Fruit fly (Drosophila melanogaster) whole organism, embryonic: ENCODE results near the gene SCaMC.
A peak's percentile ranks its signal among the peaks of the same experiment; 100 is the strongest.

Experiments used
- CG11456 ChIP-seq: fragments of 200-800 bp; sonication (Bioruptor generic); IDR thresholded peaks from 3 replicates; pipeline ENCODE4 v1.3.6; 2022; ENCODE audit warnings: missing biosample characterization, missing genetic modification characterization
- CG13424 ChIP-seq: fragments of 200-800 bp; sonication (Bioruptor generic); optimal IDR thresholded peaks from 2 replicates; lab custom pipeline; 2019; ENCODE audit warnings: missing biosample characterization, mild to moderate bottlenecking, missing genetic modification characterization, moderate library complexity
- CG13775 ChIP-seq: fragments of 200-800 bp; sonication (Bioruptor generic); optimal IDR thresholded peaks from 3 replicates; lab custom pipeline; 2017; ENCODE audit warnings: missing biosample characterization, mild to moderate bottlenecking, missing genetic modification characterization
- CG14965 ChIP-seq: fragments of 200-800 bp; sonication (Bioruptor generic); optimal IDR thresholded peaks from 2 replicates; lab custom pipeline; 2016; ENCODE audit warnings: missing biosample characterization, missing genetic modification characterization, borderline replicate concordance
- CG1792 ChIP-seq: fragments of 200-800 bp; sonication (Bioruptor generic); optimal IDR thresholded peaks from 2 replicates; lab custom pipeline; 2016; ENCODE audit warnings: missing biosample characterization, missing genetic modification characterization
- CG18262 ChIP-seq: fragments of 200-800 bp; optimal IDR thresholded peaks from 3 replicates; lab custom pipeline; 2019; ENCODE audit warnings: missing biosample characterization, mild to moderate bottlenecking, missing genetic modification characterization, moderate library complexity
- CG2678 ChIP-seq: fragments of 200-800 bp; sonication (Bioruptor generic); optimal IDR thresholded peaks from 3 replicates; lab custom pipeline; 2019; ENCODE audit warnings: missing biosample characterization, mild to moderate bottlenecking, missing genetic modification characterization, moderate library complexity
- CG3163 ChIP-seq: fragments of 200-800 bp; sonication (Bioruptor generic); optimal IDR thresholded peaks from 3 replicates; lab custom pipeline; 2016; ENCODE audit warnings: missing biosample characterization, missing genetic modification characterization
- CG32767 ChIP-seq: fragments of 200-800 bp; sonication (Bioruptor generic); IDR thresholded peaks from 2 replicates; pipeline ENCODE4 v1.3.6; 2022; ENCODE audit warnings: missing biosample characterization, missing genetic modification characterization
- CG4404 ChIP-seq: fragments of 200-800 bp; sonication (Bioruptor generic); IDR thresholded peaks from 2 replicates; pipeline ENCODE4 v1.3.6; 2022; ENCODE audit warnings: missing biosample characterization, missing genetic modification characterization
- CG6272 ChIP-seq: fragments of 200-800 bp; sonication (Bioruptor generic); IDR thresholded peaks from 2 replicates; pipeline ENCODE4 v1.3.6; 2022; ENCODE audit warnings: missing biosample characterization, missing genetic modification characterization
- CG6791 ChIP-seq: fragments of 200-800 bp; sonication (Bioruptor generic); IDR thresholded peaks from 3 replicates; pipeline ENCODE4 v1.3.6; 2022; ENCODE audit warnings: missing biosample characterization, missing genetic modification characterization; ENCODE audit not compliant: partially characterized antibody
- CG6813 ChIP-seq: fragments of 200-800 bp; sonication (Bioruptor generic); optimal IDR thresholded peaks from 2 replicates; lab custom pipeline; 2017; ENCODE audit warnings: missing biosample characterization, missing genetic modification characterization, mild to moderate bottlenecking, moderate library complexity, missing genetic modification reagents
- CG7372 ChIP-seq: fragments of 200-800 bp; sonication (Bioruptor generic); IDR thresholded peaks from 2 replicates; pipeline ENCODE4 v1.3.6; 2022; ENCODE audit warnings: missing biosample characterization, missing genetic modification characterization
- CG8281 ChIP-seq: fragments of 200-800 bp; sonication (Bioruptor generic); optimal IDR thresholded peaks from 2 replicates; lab custom pipeline; 2018; ENCODE audit warnings: missing biosample characterization, mild to moderate bottlenecking, missing genetic modification characterization, moderate library complexity
- Dek ChIP-seq: fragments of 200-800 bp; sonication (Bioruptor generic); optimal IDR thresholded peaks from 3 replicates; lab custom pipeline; 2019; ENCODE audit warnings: missing biosample characterization, mild to moderate bottlenecking, missing genetic modification characterization, moderate library complexity
- Dp ChIP-seq: fragments of 200-800 bp; sonication (Bioruptor generic); optimal IDR thresholded peaks from 2 replicates; lab custom pipeline; 2018; ENCODE audit warnings: missing biosample characterization, mild to moderate bottlenecking, missing genetic modification characterization, moderate library complexity
- Ets65A ChIP-seq: fragments of 200-800 bp; sonication (Bioruptor generic); peaks from one replicate; lab custom pipeline; 2016; ENCODE audit warnings: missing biosample characterization, missing genetic modification characterization
- GATAe ChIP-seq: fragments of 200-800 bp; sonication (Bioruptor generic); conservative IDR thresholded peaks from 2 replicates; pipeline ENCODE4 v1.3.6; 2022; ENCODE audit warnings: missing biosample characterization, missing genetic modification characterization
- HLH54F ChIP-seq: fragments of 200-800 bp; sonication (Bioruptor generic); optimal IDR thresholded peaks from 3 replicates; lab custom pipeline; 2016; ENCODE audit warnings: missing biosample characterization, missing genetic modification characterization
- HLHmδ ChIP-seq: fragments of 200-800 bp; sonication (Bioruptor generic); optimal IDR thresholded peaks from 2 replicates; lab custom pipeline; 2018; ENCODE audit warnings: missing biosample characterization, mild to moderate bottlenecking, missing genetic modification characterization, moderate library complexity
- Hey ChIP-seq: fragments of 200-800 bp; sonication (Bioruptor generic); optimal IDR thresholded peaks from 3 replicates; lab custom pipeline; 2018; ENCODE audit warnings: missing biosample characterization, mild to moderate bottlenecking, missing genetic modification characterization
- Hr51 ChIP-seq, 2 experiments: fragments of 200-800 bp; sonication (Bioruptor generic); optimal IDR thresholded peaks; 2 replicates in 1 of 2; 3 replicates in 1 of 2; lab custom pipeline; 2016 to 2018; ENCODE audit warnings: missing biosample characterization in 2 of 2, missing genetic modification characterization in 2 of 2, mild to moderate bottlenecking in 1 of 2, moderate library complexity in 1 of 2
- Kr ChIP-seq: fragments of 200-800 bp; sonication (Bioruptor generic); optimal IDR thresholded peaks from 2 replicates; lab custom pipeline; 2017; ENCODE audit warnings: missing biosample characterization, mild to moderate bottlenecking, missing genetic modification characterization
- Meics ChIP-seq: fragments of 200-800 bp; sonication (Bioruptor generic); optimal IDR thresholded peaks from 2 replicates; lab custom pipeline; 2017; ENCODE audit warnings: missing biosample characterization, mild to moderate bottlenecking, missing genetic modification characterization
- NC2α ChIP-seq: fragments of 200-800 bp; sonication (Bioruptor generic); optimal IDR thresholded peaks from 2 replicates; lab custom pipeline; 2016; ENCODE audit warnings: missing biosample characterization, missing genetic modification characterization
- PHDP ChIP-seq: fragments of 200-800 bp; sonication (Bioruptor generic); optimal IDR thresholded peaks from 3 replicates; lab custom pipeline; 2018; ENCODE audit warnings: missing biosample characterization, mild to moderate bottlenecking, missing genetic modification characterization, moderate library complexity
- Usf ChIP-seq: fragments of 200-800 bp; sonication (Bioruptor generic); optimal IDR thresholded peaks from 2 replicates; lab custom pipeline; 2017; ENCODE audit warnings: missing genotype, missing biosample characterization, missing genetic modification characterization
- ato ChIP-seq: fragments of 200-800 bp; sonication (Bioruptor generic); IDR thresholded peaks from 2 replicates; pipeline ENCODE4 v1.3.6; 2022; ENCODE audit warnings: missing biosample characterization, missing genetic modification characterization; ENCODE audit not compliant: partially characterized antibody
- bbx ChIP-seq: fragments of 200-800 bp; sonication (Bioruptor generic); IDR thresholded peaks from 2 replicates; pipeline ENCODE4 v1.3.6; 2022; ENCODE audit warnings: missing biosample characterization, missing genetic modification characterization; ENCODE audit not compliant: partially characterized antibody
- cad ChIP-seq: fragments of >200 bp; optimal IDR thresholded peaks from 2 replicates; lab custom pipeline; 2017; ENCODE audit warnings: missing biosample characterization, missing genetic modification characterization
- crc ChIP-seq: fragments of 200-800 bp; sonication (Bioruptor generic); optimal IDR thresholded peaks from 2 replicates; lab custom pipeline; 2016; ENCODE audit warnings: missing biosample characterization, missing genetic modification characterization
- croc ChIP-seq: fragments of 200-800 bp; sonication (Bioruptor generic); conservative IDR thresholded peaks from 3 replicates; pipeline ENCODE4 v1.3.6; 2022; ENCODE audit warnings: missing biosample characterization, missing genetic modification characterization
- dati ChIP-seq: fragments of 200-800 bp; sonication (Bioruptor generic); IDR thresholded peaks from 2 replicates; pipeline ENCODE4 v1.3.6; 2022; ENCODE audit warnings: missing biosample characterization, missing genetic modification characterization
- fru ChIP-seq: fragments of >200 bp; optimal IDR thresholded peaks from 2 replicates; lab custom pipeline; 2017
- grn ChIP-seq: fragments of 200-800 bp; sonication (Bioruptor generic); optimal IDR thresholded peaks from 3 replicates; lab custom pipeline; 2017; ENCODE audit warnings: missing biosample characterization, missing genetic modification characterization
- inv ChIP-seq: fragments of 200-800 bp; sonication (Bioruptor generic); IDR thresholded peaks from 2 replicates; pipeline ENCODE4 v1.3.6; 2022; ENCODE audit warnings: missing biosample characterization, missing genetic modification characterization; ENCODE audit not compliant: partially characterized antibody
- lilli ChIP-seq: fragments of 200-800 bp; sonication (Bioruptor generic); optimal IDR thresholded peaks from 3 replicates; lab custom pipeline; 2016; ENCODE audit warnings: missing biosample characterization, missing genetic modification characterization
- p53 ChIP-seq: fragments of 200-800 bp; sonication (Bioruptor generic); optimal IDR thresholded peaks from 2 replicates; lab custom pipeline; 2016; ENCODE audit warnings: missing biosample characterization, missing genetic modification characterization
- pan ChIP-seq, 4 experiments: fragments of >200 bp in 3 of 4; fragments of 200-800 bp in 1 of 4; sonication (Bioruptor generic) in 1 of 4; optimal IDR thresholded peaks in 3 of 4; IDR thresholded peaks in 1 of 4; 2 replicates each; pipeline versions ENCODE4 v1.3.6 to Lab custom; 2017 to 2022; ENCODE audit warnings: missing biosample characterization in 2 of 4, missing genetic modification characterization in 2 of 4, mixed read lengths in 1 of 4
- ro ChIP-seq: fragments of 200-800 bp; sonication (Bioruptor generic); IDR thresholded peaks from 2 replicates; pipeline ENCODE4 v1.3.6; 2022; ENCODE audit warnings: missing biosample characterization, missing genetic modification characterization
- salm ChIP-seq: fragments of 200-800 bp; sonication (Bioruptor generic); optimal IDR thresholded peaks from 2 replicates; lab custom pipeline; 2018; ENCODE audit warnings: missing biosample characterization, mild to moderate bottlenecking, missing genetic modification characterization
- sd ChIP-seq: fragments of 200-800 bp; sonication (Bioruptor generic); optimal IDR thresholded peaks from 3 replicates; lab custom pipeline; 2018; ENCODE audit warnings: missing biosample characterization, mild to moderate bottlenecking, missing genetic modification characterization, moderate library complexity
- so ChIP-seq: fragments of 200-800 bp; sonication (Bioruptor generic); IDR thresholded peaks from 3 replicates; pipeline ENCODE4 v1.3.6; 2022; ENCODE audit warnings: missing biosample characterization, missing genetic modification characterization
- sob ChIP-seq: fragments of 200-800 bp; sonication (Bioruptor generic); IDR thresholded peaks from 2 replicates; pipeline ENCODE4 v1.3.6; 2022; ENCODE audit warnings: missing biosample characterization, missing genetic modification characterization
- sqz ChIP-seq: fragments of 200-800 bp; sonication (Bioruptor generic); optimal IDR thresholded peaks from 3 replicates; lab custom pipeline; 2018; ENCODE audit warnings: missing biosample characterization, mild to moderate bottlenecking, missing genetic modification characterization
- toy ChIP-seq: fragments of 200-800 bp; sonication (Bioruptor generic); IDR thresholded peaks from 2 replicates; pipeline ENCODE4 v1.3.6; 2022; ENCODE audit warnings: missing biosample characterization, missing genetic modification characterization
- usp ChIP-seq: fragments of >200 bp; optimal IDR thresholded peaks from 2 replicates; lab custom pipeline; 2017; ENCODE audit warnings: missing biosample characterization, missing genetic modification characterization
- wor ChIP-seq: fragments of 200-800 bp; sonication (Bioruptor generic); IDR thresholded peaks from 2 replicates; pipeline ENCODE4 v1.3.6; 2022; ENCODE audit warnings: missing biosample characterization, missing genetic modification characterization

Gene SCaMC

DNA sequence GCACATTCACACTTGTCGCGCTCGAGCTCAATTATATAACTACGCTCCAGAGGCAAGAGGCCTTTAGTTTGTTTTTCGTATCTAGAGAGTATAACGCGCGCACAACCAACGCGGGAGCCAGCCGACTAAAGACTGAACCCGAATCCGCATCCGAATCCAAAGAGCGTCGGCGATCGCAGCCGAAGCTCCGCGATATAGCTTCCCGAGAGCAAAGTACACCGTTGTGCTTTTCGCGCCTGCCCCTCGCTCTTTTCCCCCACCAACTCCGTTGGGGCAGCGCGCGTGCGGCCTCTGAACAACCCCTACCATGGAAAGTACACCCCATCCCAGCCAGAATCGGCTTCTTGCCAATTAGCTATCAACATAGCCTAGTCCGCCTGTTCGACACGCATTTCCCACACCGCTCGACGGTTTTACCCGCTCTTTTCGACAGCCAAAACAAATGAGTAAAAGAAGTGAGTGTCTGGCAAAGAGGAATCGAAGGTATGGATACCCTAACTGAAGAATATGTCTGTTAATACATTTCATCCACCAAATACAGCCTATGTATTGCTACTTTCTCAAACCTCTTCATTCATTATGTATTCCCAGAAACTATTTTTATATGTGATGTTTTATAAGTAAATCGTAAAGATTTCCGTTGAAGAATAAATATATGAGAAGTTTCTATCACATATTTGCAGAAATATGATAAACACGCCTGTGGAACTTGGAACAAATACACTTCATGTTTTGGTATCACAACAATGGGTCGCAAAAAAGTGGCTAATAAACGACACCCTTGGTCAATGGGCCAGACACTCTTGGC lies 5.9 kb downstream of the SCaMC start (continued):
- TF ChIP-seq cad (GFP tag; lab: Kevin White, UChicago) (no peak), Ets65A (GFP tag; lab: Kevin White, UChicago) (no peak), CG2678 (tag; lab: Kevin White, UChicago) (peak; percentile 61), CG7372 (GFP tag; lab: Robert Waterston, UW) (no peak), Dek (tag; lab: Kevin White, UChicago) (peak; percentile 29), CG14965 (GFP tag; lab: Kevin White, UChicago) (no peak), so (GFP tag; lab: Robert Waterston, UW) (peak; percentile 44; the same call in 1 of the 3 replicates), dati (GFP tag; lab: Robert Waterston, UW) (no peak), wor (no peak), toy (GFP tag; lab: Robert Waterston, UW) (no peak), Usf (GFP tag; lab: Kevin White, UChicago) (no peak), Hr51 (GFP tag; optimal IDR thresholded peaks at IDR 0.05; lab: Kevin White, UChicago) (no peak), CG32767 (GFP tag; lab: Robert Waterston, UW) (0 out of 2 replicates have a peak, but pooled peaks have one; percentile 9), NC2α (GFP tag; lab: Kevin White, UChicago) (no peak), CG13775 (peak; percentile 21), CG6272 (GFP tag; lab: Robert Waterston, UW) (no peak), CG4404 (no peak), Kr (GFP tag; lab: Kevin White, UChicago) (no peak), CG3163 (GFP tag; lab: Kevin White, UChicago) (peak; percentile 38), CG6791 (GFP tag; lab: Robert Waterston, UW) (no peak), crc (GFP tag; lab: Kevin White, UChicago) (peak; percentile 30), HLHmδ (GFP tag; lab: Kevin White, UChicago) (no peak), ato (GFP tag; lab: Robert Waterston, UW) (no peak), CG8281 (tag; lab: Kevin White, UChicago) (no peak), bbx (peak; percentile 66; the same call in 1 of the 2 replicates), inv (GFP tag; lab: Robert Waterston, UW) (peak; percentile 7; the same call in 1 of the 2 replicates), p53 (GFP tag; lab: Kevin White, UChicago) (no peak), salm (tag; lab: Kevin White, UChicago) (no peak), croc (no peak), Meics (GFP tag; lab: Kevin White, UChicago) (peak; percentile 59), HLH54F (GFP tag; lab: Kevin White, UChicago) (peak; percentile 38), GATAe (GFP tag; lab: Robert Waterston, UW) (no peak; the same call in 1 of the 2 replicates), sob (GFP tag; lab: Robert Waterston, UW) (0 out of 2 replicates have a peak, but pooled peaks have one; percentile 7), fru (lab: Kevin White, UChicago) (no peak), usp (GFP tag; lab: Kevin White, UChicago) (no peak), Dp (no peak), sqz (GFP tag; lab: Kevin White, UChicago) (no peak), grn (no peak), PHDP (tag; lab: Kevin White, UChicago) (peak; percentile 4), lilli (GFP tag; lab: Kevin White, UChicago) (peak; percentile 26), pan (optimal IDR thresholded peaks at IDR 0.05; lab: Kevin White, UChicago) (no peak), pan (GFP tag; optimal IDR thresholded peaks at IDR 0.05 in 1 of 2, IDR thresholded peaks at IDR 0.05 in 1 of 2) (peak in 1 of 2 experiments; percentile 33), CG18262 (tag; lab: Kevin White, UChicago) (no peak), CG11456 (GFP tag; lab: Robert Waterston, UW) (peak; percentile 66), CG1792 (GFP tag; lab: Kevin White, UChicago) (no peak), sd (tag; lab: Kevin White, UChicago) (peak; percentile 54), CG13424 (tag; lab: Kevin White, UChicago) (no peak), Hey (tag; lab: Kevin White, UChicago) (peak; percentile 79), ro (no peak), CG6813 (GFP tag; lab: Kevin White, UChicago) (peak; percentile 15)
